Worm (Caenorhabditis elegans): ENCODE data around the gene dhs-9.
A peak's percentile ranks its signal among the peaks of the same experiment; 100 is the strongest.

Gene dhs-9

DNA sequence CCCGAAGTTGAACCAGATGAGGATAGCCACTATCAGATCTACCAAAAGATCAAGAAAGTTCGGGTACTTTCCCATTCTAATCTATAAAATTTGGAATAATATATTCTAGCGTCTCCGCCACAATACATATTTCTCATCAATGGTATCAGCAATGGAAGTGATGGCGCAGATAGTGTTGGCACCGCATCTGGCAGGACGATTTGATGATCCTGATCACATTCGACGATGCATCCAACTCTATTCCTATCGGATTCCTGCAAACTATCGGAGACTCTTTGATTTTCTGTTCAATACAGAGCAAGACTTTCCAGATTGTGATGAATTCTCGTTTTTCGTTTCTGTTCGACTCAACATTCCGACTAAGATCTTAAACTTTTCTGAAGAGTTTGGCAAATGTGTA lies 38.5 kb downstream of the dhs-9 start:
- TF ChIP-seq aly-2 (tag; optimal IDR thresholded peaks at IDR 0.05): no peak
- TF ChIP-seq sma-3 (GFP tag; optimal IDR thresholded peaks at IDR 0.05): no peak
- no peak for TF ChIP-seq zag-1 (tag; optimal IDR thresholded peaks at IDR 0.05)
- no peak for TF ChIP-seq mdl-1 (tag; optimal IDR thresholded peaks at IDR 0.05)
- TF ChIP-seq sem-4 (tag; optimal IDR thresholded peaks at IDR 0.05): no peak
- TF ChIP-seq nhr-25 (tag; optimal IDR thresholded peaks at IDR 0.05): no peak
- no peak for TF ChIP-seq lin-13 (GFP tag; optimal IDR thresholded peaks at IDR 0.05)
- TF ChIP-seq nhr-6 (tag; optimal IDR thresholded peaks at IDR 0.05): no peak
- TF ChIP-seq ceh-16 (tag; optimal IDR thresholded peaks at IDR 0.05): no peak
- TF ChIP-seq lin-11 (tag; optimal IDR thresholded peaks at IDR 0.05): no peak
- TF ChIP-seq ama-1 (optimal IDR thresholded peaks at IDR 0.05): no peak
- no peak for TF ChIP-seq lin-39 (tag; optimal IDR thresholded peaks at IDR 0.05)

- TF ChIP-seq crh-2 (tag; optimal IDR thresholded peaks at IDR 0.05) (no peak), nhr-25 (tag; optimal IDR thresholded peaks at IDR 0.05) (no peak), elt-3 (tag; optimal IDR thresholded peaks at IDR 0.05) (no peak)
Measured at ce11 chrIII:5326323-5326722, 41.5 kb downstream of the dhs-9 start, which contains the start of gene sorf-2. sorf-2 (plus strand) TSS chrIII:5326623.

ce11 chrIII:5321661-5322060 lies 46.2 kb downstream of the dhs-9 start, which contains the start of gene F52C9.3:
F52C9.3 (plus strand) TSS chrIII:5321885.
- TF ChIP-seq aly-2 (tag; optimal IDR thresholded peaks at IDR 0.05) (no peak), ZK546.5 (tag; optimal IDR thresholded peaks at IDR 0.05) (no peak), lin-39 (tag; optimal IDR thresholded peaks at IDR 0.05) (no peak), ztf-11 (tag; optimal IDR thresholded peaks at IDR 0.05) (no peak), unc-62 (GFP tag; optimal IDR thresholded peaks at IDR 0.05) (no peak), F13H6.1 (tag; optimal IDR thresholded peaks at IDR 0.05) (no peak), mdl-1 (tag; optimal IDR thresholded peaks at IDR 0.05) (no peak), lsy-2 (tag; optimal IDR thresholded peaks at IDR 0.05) (no peak), ztf-1 (GFP tag; conservative IDR thresholded peaks at IDR 0.05) (no peak)

DNA sequence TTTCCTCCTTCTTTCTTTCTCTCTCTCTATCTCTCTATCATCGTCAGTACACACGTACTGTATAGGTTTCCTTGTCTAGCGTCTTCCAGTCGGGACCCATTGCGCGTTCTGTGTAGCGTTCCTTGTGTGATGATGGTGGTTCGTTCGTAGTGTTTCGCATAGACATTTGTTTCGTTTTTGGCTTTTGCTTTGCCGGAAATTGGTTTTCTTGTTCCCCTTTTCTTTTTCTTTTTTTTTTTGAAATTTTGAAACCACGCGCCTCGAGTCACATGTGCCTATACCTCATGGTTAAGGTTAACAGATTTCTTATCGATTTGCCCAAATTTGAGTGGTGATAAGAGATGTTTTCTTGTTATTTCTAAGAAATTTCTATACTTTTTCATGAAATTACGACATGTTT lies 49.2 kb downstream of the dhs-9 start:
- no peak for TF ChIP-seq nhr-6 (tag; optimal IDR thresholded peaks at IDR 0.05)
- TF ChIP-seq dmd-4 (tag; optimal IDR thresholded peaks at IDR 0.05): no peak
- no peak for TF ChIP-seq nhr-25 (tag; optimal IDR thresholded peaks at IDR 0.05)
- no peak for TF ChIP-seq skn-1 (tag; optimal IDR thresholded peaks at IDR 0.05)
- TF ChIP-seq mab-5 (tag; optimal IDR thresholded peaks at IDR 0.05): no peak
- TF ChIP-seq crh-2 (tag; optimal IDR thresholded peaks at IDR 0.05): peak; percentile 0
